Fruit fly (Drosophila melanogaster): Measurements from ENCODE around the gene kek5.

The kek5 gene

DNA sequence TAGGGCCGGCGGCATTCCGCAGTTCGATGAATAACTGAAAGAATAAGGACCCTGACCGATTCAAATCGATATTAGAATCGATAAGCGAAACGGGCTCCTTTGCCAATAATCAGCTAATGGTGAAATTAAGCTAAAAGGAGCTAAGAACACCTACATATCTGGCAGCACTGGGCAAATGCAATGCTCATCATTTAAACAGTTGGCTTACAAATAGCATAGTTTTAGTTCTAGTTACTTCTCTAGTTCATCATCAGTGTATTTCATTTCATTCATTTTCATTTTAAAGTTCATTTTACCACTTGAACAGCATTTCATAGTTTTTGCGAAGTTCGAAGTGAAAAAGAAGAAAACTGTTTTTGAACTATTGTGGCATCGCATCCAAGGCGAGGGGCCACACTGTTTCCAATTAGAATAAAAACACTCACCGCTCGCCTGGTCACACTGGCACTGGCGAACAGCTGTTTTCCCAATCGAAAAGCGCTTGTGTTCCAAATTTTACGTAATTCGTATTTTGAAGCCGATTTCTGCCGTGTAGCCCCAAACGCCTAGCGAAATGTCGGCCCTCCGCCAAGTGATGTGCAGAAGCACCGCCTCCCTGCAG is 139.1 kb downstream of the kek5 start, which contains the start of the genes pcm and ND-18 (continued):
- TF ChIP-seq sens-2 (GFP tag; IDR thresholded peaks at IDR 0.05) (no peak), CG7928 (GFP tag; optimal IDR thresholded peaks at IDR 0.05) (no peak), ewg (GFP tag; optimal IDR thresholded peaks at IDR 0.05) (no peak), her (GFP tag; optimal IDR thresholded peaks at IDR 0.05) (no peak), inv (GFP tag; IDR thresholded peaks at IDR 0.05; ENCODE audit: partially characterized antibody) (no peak), cato (GFP tag; optimal IDR thresholded peaks at IDR 0.05; ENCODE audit: borderline replicate concordance) (no peak), CG11696 (GFP tag; IDR thresholded peaks at IDR 0.05) (no peak), pb (GFP tag; optimal IDR thresholded peaks at IDR 0.05) (no peak), row (GFP tag; IDR thresholded peaks at IDR 0.05) (no peak), CG30020 (tag; optimal IDR thresholded peaks at IDR 0.05) (peak; percentile 23), pzg (GFP tag; optimal IDR thresholded peaks at IDR 0.05) (peak; percentile 64), zfh1 (GFP tag; IDR thresholded peaks at IDR 0.05) (no peak), CG11560 (tag; IDR thresholded peaks at IDR 0.05) (no peak), wek (GFP tag; optimal IDR thresholded peaks at IDR 0.05) (no peak), CG9437 (GFP tag; optimal IDR thresholded peaks at IDR 0.05) (peak; percentile 60), CG15011 (GFP tag; optimal IDR thresholded peaks at IDR 0.05) (no peak), CG17186 (GFP tag; optimal IDR thresholded peaks at IDR 0.05) (peak; percentile 41), knrl (GFP tag; IDR thresholded peaks at IDR 0.05; ENCODE audit: partially characterized antibody) (0 out of 3 replicates have a peak, but pooled peaks have one; percentile 28), Sox102F (GFP tag; optimal IDR thresholded peaks at IDR 0.05) (no peak), fd96Cb (tag; optimal IDR thresholded peaks at IDR 0.05) (no peak), Adf1 (GFP tag; IDR thresholded peaks at IDR 0.05) (no peak), Jarid2 (GFP tag; optimal IDR thresholded peaks at IDR 0.05) (no peak), CTCF (GFP tag; optimal IDR thresholded peaks at IDR 0.05) (peak; percentile 46), Hr3 (GFP tag; optimal IDR thresholded peaks at IDR 0.05) (no peak), Trl (optimal IDR thresholded peaks at IDR 0.05) (no peak), Trl (GFP tag; optimal IDR thresholded peaks at IDR 0.05) (no peak), dan (GFP tag; IDR thresholded peaks at IDR 0.05) (no peak), grn (GFP tag; optimal IDR thresholded peaks at IDR 0.05) (no peak), CG6683 (GFP tag; optimal IDR thresholded peaks at IDR 0.05) (no peak), hkb (optimal IDR thresholded peaks at IDR 0.05) (no peak), hkb (GFP tag; IDR thresholded peaks at IDR 0.05) (no peak), stwl (tag; optimal IDR thresholded peaks at IDR 0.05) (peak; percentile 23), CG18011 (GFP tag; optimal IDR thresholded peaks at IDR 0.05) (no peak), CG3281 (GFP tag; optimal IDR thresholded peaks at IDR 0.05) (no peak), Eip74EF (GFP tag; optimal IDR thresholded peaks at IDR 0.05) (no peak), CG8089 (GFP tag; optimal IDR thresholded peaks at IDR 0.05) (no peak), CHES-1-like (GFP tag; optimal IDR thresholded peaks at IDR 0.05) (no peak), insv (GFP tag; optimal IDR thresholded peaks at IDR 0.05) (peak; percentile 90 to 98), CG11247 (GFP tag; IDR thresholded peaks at IDR 0.05) (no peak), CG14710 (tag; optimal IDR thresholded peaks at IDR 0.05) (peak; percentile 99), sug (tag; optimal IDR thresholded peaks at IDR 0.05) (no peak), Hmr (GFP tag; optimal IDR thresholded peaks at IDR 0.05) (no peak), Sry-δ (GFP tag; optimal IDR thresholded peaks at IDR 0.05) (peak; percentile 64), mirr (GFP tag; optimal IDR thresholded peaks at IDR 0.05) (no peak), Scr (GFP tag; IDR thresholded peaks at IDR 0.05; ENCODE audit: partially characterized antibody) (0 out of 2 replicates have a peak, but pooled peaks have one; percentile 19), Poxn (GFP tag; IDR thresholded peaks at IDR 0.05) (no peak), D (optimal IDR thresholded peaks at IDR 0.05) (no peak), D (GFP tag; optimal IDR thresholded peaks at IDR 0.05) (no peak), sens (GFP tag) (peak; percentile 76), sna (GFP tag; IDR thresholded peaks at IDR 0.05; ENCODE audit: partially characterized antibody) (no peak), Elba2 (GFP tag; optimal IDR thresholded peaks at IDR 0.05) (peak; percentile 60), CG9609 (GFP tag; optimal IDR thresholded peaks at IDR 0.05) (peak; percentile 28)

All from whole organism, embryonic.